Fruit fly (Drosophila melanogaster) whole organism, embryonic: Measurements from ENCODE around the gene lobo.

Experiments used
- ATbp ChIP-seq: fragments of 200-800 bp; sonication (Bioruptor generic); optimal IDR thresholded peaks from 2 replicates; lab custom pipeline; 2017; ENCODE audit warnings: missing biosample characterization, mild to moderate bottlenecking, missing genetic modification characterization, missing genetic modification reagents
- Atf-2 ChIP-seq: fragments of 200-800 bp; sonication (Bioruptor generic); optimal IDR thresholded peaks from 2 replicates; lab custom pipeline; 2016; ENCODE audit warnings: missing biosample characterization, missing genetic modification characterization
- B-H1 ChIP-seq: fragments of 200-800 bp; sonication (Bioruptor generic); IDR thresholded peaks from 3 replicates; pipeline ENCODE4 v1.3.6; 2022; ENCODE audit warnings: missing biosample characterization, missing genetic modification characterization
- CG10267 ChIP-seq: fragments of 200-800 bp; sonication (Bioruptor generic); optimal IDR thresholded peaks from 2 replicates; lab custom pipeline; 2018; ENCODE audit warnings: missing biosample characterization, mild to moderate bottlenecking, missing genetic modification characterization, moderate library complexity
- CG12744 ChIP-seq: fragments of 200-800 bp; sonication (Bioruptor generic); optimal IDR thresholded peaks from 2 replicates; lab custom pipeline; 2016; ENCODE audit warnings: missing biosample characterization, missing genetic modification characterization
- CG15269 ChIP-seq: fragments of 200-800 bp; sonication (Bioruptor generic); optimal IDR thresholded peaks from 2 replicates; lab custom pipeline; 2018; ENCODE audit warnings: missing biosample characterization, mild to moderate bottlenecking, missing genetic modification characterization, moderate library complexity
- CG1647 ChIP-seq: fragments of 200-800 bp; sonication (Bioruptor generic); optimal IDR thresholded peaks from 3 replicates; lab custom pipeline; 2016; ENCODE audit warnings: missing biosample characterization, missing genetic modification characterization
- CG17912 ChIP-seq: fragments of 200-800 bp; sonication (Bioruptor generic); optimal IDR thresholded peaks from 2 replicates; lab custom pipeline; 2018; ENCODE audit warnings: missing biosample characterization, mild to moderate bottlenecking, missing genetic modification characterization
- CG2116 ChIP-seq: fragments of 200-800 bp; sonication (Bioruptor generic); optimal IDR thresholded peaks from 3 replicates; lab custom pipeline; 2018; ENCODE audit warnings: missing biosample characterization, mild to moderate bottlenecking, missing genetic modification characterization
- CG2199 ChIP-seq: fragments of 200-800 bp; sonication (Bioruptor generic); IDR thresholded peaks from 3 replicates; pipeline ENCODE4 v1.3.6; 2022; ENCODE audit warnings: missing biosample characterization, missing genetic modification characterization
- CG30431 ChIP-seq: fragments of 200-800 bp; sonication (Bioruptor generic); optimal IDR thresholded peaks from 2 replicates; lab custom pipeline; 2017; ENCODE audit warnings: missing biosample characterization, missing genetic modification characterization
- CG31441 ChIP-seq: fragments of 200-800 bp; sonication (Bioruptor generic); IDR thresholded peaks from 2 replicates; pipeline ENCODE4 v1.3.6; 2022; ENCODE audit warnings: missing biosample characterization, missing genetic modification characterization
- CG3163 ChIP-seq: fragments of 200-800 bp; sonication (Bioruptor generic); optimal IDR thresholded peaks from 3 replicates; lab custom pipeline; 2016; ENCODE audit warnings: missing biosample characterization, missing genetic modification characterization
- CG3838 ChIP-seq: fragments of 200-800 bp; sonication (Bioruptor generic); optimal IDR thresholded peaks from 3 replicates; lab custom pipeline; 2016; ENCODE audit warnings: missing biosample characterization, missing genetic modification characterization
- CG4707 ChIP-seq: fragments of 200-800 bp; sonication (Bioruptor generic); optimal IDR thresholded peaks from 2 replicates; lab custom pipeline; 2018; ENCODE audit warnings: missing biosample characterization, mild to moderate bottlenecking, missing genetic modification characterization, moderate library complexity
- CG6689 ChIP-seq: fragments of 200-800 bp; sonication (Bioruptor generic); IDR thresholded peaks from 2 replicates; pipeline ENCODE4 v1.3.6; 2022; ENCODE audit warnings: missing biosample characterization, missing genetic modification characterization
- CG7556 ChIP-seq: fragments of 200-800 bp; sonication (Bioruptor generic); optimal IDR thresholded peaks from 2 replicates; lab custom pipeline; 2017; ENCODE audit warnings: missing biosample characterization, mild to moderate bottlenecking, missing genetic modification characterization
- CG7745 ChIP-seq: fragments of 200-800 bp; sonication (Bioruptor generic); optimal IDR thresholded peaks from 2 replicates; lab custom pipeline; 2018; ENCODE audit warnings: missing biosample characterization, mild to moderate bottlenecking, missing genetic modification characterization, moderate library complexity
- CG8290 ChIP-seq, 3 experiments: fragments of 200-800 bp; sonication (Bioruptor generic); optimal IDR thresholded peaks; 2 replicates each; lab custom pipeline; 2016 to 2019; ENCODE audit warnings: missing biosample characterization in 3 of 3, missing genetic modification characterization in 3 of 3, mild to moderate bottlenecking in 2 of 3, moderate library complexity in 1 of 3
- CG8388 ChIP-seq: fragments of 200-800 bp; sonication (Bioruptor generic); optimal IDR thresholded peaks from 2 replicates; lab custom pipeline; 2019; ENCODE audit warnings: missing biosample characterization, mild to moderate bottlenecking, missing genetic modification characterization, moderate library complexity
- CG8765 ChIP-seq: fragments of 200-800 bp; sonication (Bioruptor generic); IDR thresholded peaks from 2 replicates; pipeline ENCODE4 v1.3.6; 2022; ENCODE audit warnings: missing biosample characterization, missing genetic modification characterization
- D ChIP-seq, 2 experiments: fragments of 200-800 bp in 1 of 2; fragments of >200 bp in 1 of 2; sonication (Bioruptor generic) in 1 of 2; optimal IDR thresholded peaks; 2 replicates in 1 of 2; 3 replicates in 1 of 2; lab custom pipeline; 2017; ENCODE audit warnings: mild to moderate bottlenecking in 1 of 2, missing biosample characterization in 1 of 2, missing genetic modification characterization in 1 of 2, missing genetic modification reagents in 1 of 2
- D19A ChIP-seq: fragments of 200-800 bp; optimal IDR thresholded peaks from 3 replicates; lab custom pipeline; 2019; ENCODE audit warnings: missing biosample characterization, mild to moderate bottlenecking, missing genetic modification characterization, moderate library complexity
- Deaf1 ChIP-seq: fragments of 200-800 bp; optimal IDR thresholded peaks from 3 replicates; lab custom pipeline; 2019; ENCODE audit warnings: missing biosample characterization, mild to moderate bottlenecking, missing genetic modification characterization, moderate library complexity
- Dip3 ChIP-seq: fragments of 200-800 bp; sonication (Bioruptor generic); optimal IDR thresholded peaks from 3 replicates; lab custom pipeline; 2016; ENCODE audit warnings: missing biosample characterization, missing genetic modification characterization
- E2f2 ChIP-seq: fragments of 200-800 bp; sonication (Bioruptor generic); IDR thresholded peaks from 2 replicates; pipeline ENCODE4 v1.3.6; 2022; ENCODE audit warnings: missing biosample characterization, missing genetic modification characterization
- Fer3 ChIP-seq: fragments of 200-800 bp; sonication (Bioruptor generic); optimal IDR thresholded peaks from 2 replicates; lab custom pipeline; 2018; ENCODE audit warnings: missing biosample characterization, mild to moderate bottlenecking, missing genetic modification characterization, moderate library complexity
- H2.0 ChIP-seq: fragments of 200-800 bp; sonication (Bioruptor generic); IDR thresholded peaks from 2 replicates; pipeline ENCODE4 v1.3.6; 2022; ENCODE audit warnings: missing biosample characterization, missing genetic modification characterization
- HLH54F ChIP-seq: fragments of 200-800 bp; sonication (Bioruptor generic); optimal IDR thresholded peaks from 3 replicates; lab custom pipeline; 2016; ENCODE audit warnings: missing biosample characterization, missing genetic modification characterization
- HLHmδ ChIP-seq: fragments of 200-800 bp; sonication (Bioruptor generic); optimal IDR thresholded peaks from 2 replicates; lab custom pipeline; 2018; ENCODE audit warnings: missing biosample characterization, mild to moderate bottlenecking, missing genetic modification characterization, moderate library complexity
- Hr51 ChIP-seq, 2 experiments: fragments of 200-800 bp; sonication (Bioruptor generic); optimal IDR thresholded peaks; 2 replicates in 1 of 2; 3 replicates in 1 of 2; lab custom pipeline; 2016 to 2018; ENCODE audit warnings: missing biosample characterization in 2 of 2, missing genetic modification characterization in 2 of 2, mild to moderate bottlenecking in 1 of 2, moderate library complexity in 1 of 2
- NK7.1 ChIP-seq: fragments of 200-800 bp; sonication (Bioruptor generic); optimal IDR thresholded peaks from 3 replicates; lab custom pipeline; 2016; ENCODE audit warnings: missing biosample characterization, missing genetic modification characterization
- Pdp1 ChIP-seq, 2 experiments: fragments of 200-800 bp; sonication (Bioruptor generic); optimal IDR thresholded peaks; 3 replicates each; lab custom pipeline; 2016; ENCODE audit warnings: missing biosample characterization in 2 of 2, missing genetic modification characterization in 2 of 2, mild to moderate bottlenecking in 1 of 2, moderate library complexity in 1 of 2
- Taf1 ChIP-seq: fragments of 200-800 bp; sonication (Bioruptor generic); IDR thresholded peaks from 2 replicates; pipeline ENCODE4 v1.3.6; 2022; ENCODE audit warnings: missing biosample characterization, missing genetic modification characterization
- ci ChIP-seq: fragments of 200-800 bp; sonication (Bioruptor generic); IDR thresholded peaks from 3 replicates; pipeline ENCODE4 v1.3.6; 2022; ENCODE audit warnings: missing biosample characterization, missing genetic modification characterization
- corto ChIP-seq: fragments of 200-800 bp; sonication (Bioruptor generic); optimal IDR thresholded peaks from 2 replicates; lab custom pipeline; 2016; ENCODE audit warnings: missing biosample characterization, mild to moderate bottlenecking, missing genetic modification characterization, moderate library complexity
- da ChIP-seq: fragments of 200-800 bp; sonication (Bioruptor generic); optimal IDR thresholded peaks from 2 replicates; lab custom pipeline; 2016; ENCODE audit warnings: missing biosample characterization, missing genetic modification characterization
- dm ChIP-seq: fragments of 200-800 bp; sonication (Bioruptor generic); optimal IDR thresholded peaks from 3 replicates; lab custom pipeline; 2016; ENCODE audit warnings: missing biosample characterization, missing genetic modification characterization
- emc ChIP-seq: fragments of 200-800 bp; sonication (Bioruptor generic); optimal IDR thresholded peaks from 2 replicates; lab custom pipeline; 2016; ENCODE audit warnings: missing biosample characterization, missing genetic modification characterization
- ems ChIP-seq: fragments of 200-800 bp; sonication (Bioruptor generic); optimal IDR thresholded peaks from 3 replicates; lab custom pipeline; 2016; ENCODE audit warnings: missing biosample characterization, missing genetic modification characterization
- ham ChIP-seq: fragments of 200-800 bp; sonication (Bioruptor generic); IDR thresholded peaks from 2 replicates; pipeline ENCODE4 v1.3.6; 2022; ENCODE audit warnings: missing biosample characterization, missing genetic modification characterization
- kah ChIP-seq: fragments of 200-800 bp; sonication (Bioruptor generic); optimal IDR thresholded peaks from 2 replicates; lab custom pipeline; 2018; ENCODE audit warnings: missing biosample characterization, mild to moderate bottlenecking, missing genetic modification characterization
- klu ChIP-seq: fragments of 200-800 bp; sonication (Bioruptor generic); IDR thresholded peaks from 2 replicates; pipeline ENCODE4 v1.3.6; 2022; ENCODE audit warnings: missing biosample characterization, missing genetic modification characterization
- kni ChIP-seq: fragments of 200-800 bp; sonication (Bioruptor generic); optimal IDR thresholded peaks from 3 replicates; lab custom pipeline; 2017; ENCODE audit warnings: mild to moderate bottlenecking, missing biosample characterization, missing genetic modification reagents, missing genetic modification characterization
- sob ChIP-seq: fragments of 200-800 bp; sonication (Bioruptor generic); IDR thresholded peaks from 2 replicates; pipeline ENCODE4 v1.3.6; 2022; ENCODE audit warnings: missing biosample characterization, missing genetic modification characterization
- sqz ChIP-seq: fragments of 200-800 bp; sonication (Bioruptor generic); optimal IDR thresholded peaks from 3 replicates; lab custom pipeline; 2018; ENCODE audit warnings: missing biosample characterization, mild to moderate bottlenecking, missing genetic modification characterization
- stc ChIP-seq: fragments of 200-800 bp; sonication (Bioruptor generic); IDR thresholded peaks from 2 replicates; pipeline ENCODE4 v1.3.6; 2022; ENCODE audit warnings: missing biosample characterization, missing genetic modification characterization
- stwl ChIP-seq: fragments of 200-800 bp; sonication (Bioruptor generic); optimal IDR thresholded peaks from 3 replicates; lab custom pipeline; 2018; ENCODE audit warnings: missing biosample characterization, mild to moderate bottlenecking, missing genetic modification characterization, moderate library complexity
- ttk ChIP-seq: fragments of 200-800 bp; sonication (Bioruptor generic); IDR thresholded peaks from 2 replicates; pipeline ENCODE4 v2.1.2; 2022; ENCODE audit warnings: missing biosample characterization, missing genetic modification characterization
- vfl ChIP-seq: fragments of 200-800 bp; sonication (Bioruptor generic); optimal IDR thresholded peaks from 2 replicates; lab custom pipeline; 2016; ENCODE audit warnings: missing biosample characterization, missing genetic modification characterization

lobo gene

DNA sequence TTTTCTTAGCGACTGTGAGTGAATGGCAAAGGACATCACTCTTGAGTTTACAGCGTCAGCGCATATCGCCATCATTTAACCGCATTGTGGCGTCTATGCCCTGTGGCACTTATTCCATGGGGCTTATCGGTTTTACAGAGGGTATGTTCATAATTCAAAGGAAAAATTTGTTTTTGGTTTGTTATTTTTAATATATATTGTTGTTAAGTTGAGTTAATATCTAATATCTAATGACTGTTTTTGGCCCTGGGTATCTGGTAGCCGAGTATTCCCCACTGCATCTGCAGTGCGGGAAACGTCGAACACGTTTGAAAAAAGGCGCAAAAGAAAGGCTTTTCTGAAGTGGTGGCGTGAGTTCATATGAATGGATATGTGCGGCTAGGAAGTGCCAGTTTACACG, 15.1 kb downstream of the lobo start (continued):
- peak; percentile 87 for TF ChIP-seq ci (GFP tag; lab: Robert Waterston, UW)
- peak; percentile 94 for TF ChIP-seq CG8765 (GFP tag; lab: Robert Waterston, UW)
- TF ChIP-seq sqz (GFP tag; lab: Kevin White, UChicago), result no peak
- peak; percentile 22 for TF ChIP-seq ATbp (GFP tag; lab: Kevin White, UChicago)
- TF ChIP-seq Pdp1 (GFP tag; optimal IDR thresholded peaks at IDR 0.05; lab: Kevin White, UChicago), result no peak
- no peak for TF ChIP-seq Taf1
- TF ChIP-seq da (GFP tag; lab: Kevin White, UChicago), result no peak
- peak; percentile 30; the same call in 1 of the 2 replicates for TF ChIP-seq E2f2 (GFP tag; lab: Robert Waterston, UW)
- TF ChIP-seq H2.0, result peak; percentile 79
- TF ChIP-seq CG3163 (GFP tag; lab: Kevin White, UChicago), result no peak
- TF ChIP-seq kah (GFP tag; lab: Kevin White, UChicago), result no peak
- no peak for TF ChIP-seq emc (GFP tag; lab: Kevin White, UChicago)
- TF ChIP-seq CG2199 (GFP tag; lab: Robert Waterston, UW), result no peak
- peak; percentile 75 for TF ChIP-seq CG6689
- TF ChIP-seq ems (GFP tag; lab: Kevin White, UChicago), result no peak
- peak; percentile 48 for TF ChIP-seq Atf-2 (GFP tag; lab: Kevin White, UChicago)
- TF ChIP-seq NK7.1 (GFP tag; lab: Kevin White, UChicago), result no peak
- TF ChIP-seq CG8388 (GFP tag; lab: Kevin White, UChicago), result peak; percentile 52
- peak; percentile 32 for TF ChIP-seq CG7556
- no peak for TF ChIP-seq dm (GFP tag; lab: Kevin White, UChicago)
- no peak for TF ChIP-seq B-H1 (GFP tag; lab: Robert Waterston, UW)
- TF ChIP-seq vfl (GFP tag; lab: Kevin White, UChicago), result no peak
- TF ChIP-seq CG15269 (tag; lab: Kevin White, UChicago), result peak; percentile 57
- no peak for TF ChIP-seq Deaf1 (tag; lab: Kevin White, UChicago)
- peak; percentile 43 for TF ChIP-seq CG4707
- TF ChIP-seq sob (GFP tag; lab: Robert Waterston, UW), result no peak; the same call in 1 of the 2 replicates
- no peak for TF ChIP-seq Dip3 (GFP tag; lab: Kevin White, UChicago)
- TF ChIP-seq CG3838 (GFP tag; lab: Kevin White, UChicago), result peak; percentile 32
- TF ChIP-seq D (optimal IDR thresholded peaks at IDR 0.05; lab: Kevin White, UChicago), result no peak
- TF ChIP-seq D (GFP tag; optimal IDR thresholded peaks at IDR 0.05; lab: Kevin White, UChicago), result peak; percentile 57
- TF ChIP-seq CG7745, result peak; percentile 59
- TF ChIP-seq D19A, result peak; percentile 64
- no peak for TF ChIP-seq HLHmδ (GFP tag; lab: Kevin White, UChicago)
- 0 out of 2 replicates have a peak, but pooled peaks have one; percentile 42 for TF ChIP-seq stc (GFP tag; lab: Robert Waterston, UW)
- TF ChIP-seq ttk, result peak; percentile 61; the same call in 1 of the 2 replicates
- peak; percentile 57 for TF ChIP-seq CG10267 (tag; lab: Kevin White, UChicago)
- TF ChIP-seq kni (GFP tag; lab: Kevin White, UChicago), result no peak
- TF ChIP-seq CG12744 (GFP tag; lab: Kevin White, UChicago), result peak; percentile 38
- peak; percentile 65 for TF ChIP-seq CG31441
- peak; percentile 17 for TF ChIP-seq HLH54F
- TF ChIP-seq CG1647 (GFP tag; lab: Kevin White, UChicago), result no peak
- TF ChIP-seq Hr51 (GFP tag; optimal IDR thresholded peaks at IDR 0.05; lab: Kevin White, UChicago), result peak; percentile 54 to 58
- TF ChIP-seq CG2116, result peak; percentile 33
- no peak for TF ChIP-seq CG8290 (GFP tag; optimal IDR thresholded peaks at IDR 0.05; lab: Kevin White, UChicago)
- TF ChIP-seq CG8290 (tag; optimal IDR thresholded peaks at IDR 0.05; lab: Kevin White, UChicago), result peak; percentile 14 to 22
- TF ChIP-seq Fer3 (tag; lab: Kevin White, UChicago), result no peak
- TF ChIP-seq CG17912 (GFP tag; lab: Kevin White, UChicago), result no peak
- 0 out of 2 replicates have a peak, but pooled peaks have one; percentile 12 for TF ChIP-seq klu
- peak; percentile 9 for TF ChIP-seq stwl (tag; lab: Kevin White, UChicago)
- peak; percentile 14 for TF ChIP-seq corto (GFP tag; lab: Kevin White, UChicago)
- peak; percentile 90 for TF ChIP-seq CG30431 (GFP tag; lab: Kevin White, UChicago)
- TF ChIP-seq ham (GFP tag; lab: Robert Waterston, UW), result no peak
